Fruit fly (Drosophila melanogaster): ENCODE results near the gene BBS5.

The BBS5 gene

dm6 chr3R:4813172-4813716 lies 2.9 kb upstream of the BBS5 start (continued):
- peak; percentile 73; the same call in 3 of the 4 replicates for TF ChIP-seq Gug (GFP tag; IDR thresholded peaks at IDR 0.05)
- peak; percentile 66 for TF ChIP-seq CG17361 (GFP tag; IDR thresholded peaks at IDR 0.05)
- TF ChIP-seq shn (GFP tag; optimal IDR thresholded peaks at IDR 0.05) = peak; percentile 13
- no peak for TF ChIP-seq lov (optimal IDR thresholded peaks at IDR 0.05)
- peak; percentile 69; the same call in 1 of the 3 replicates for TF ChIP-seq lov (GFP tag; IDR thresholded peaks at IDR 0.05)
- peak; percentile 71 for TF ChIP-seq phol (tag; optimal IDR thresholded peaks at IDR 0.05)
- TF ChIP-seq vfl (GFP tag; optimal IDR thresholded peaks at IDR 0.05) = no peak
- peak; percentile 68 for TF ChIP-seq unpg (GFP tag; optimal IDR thresholded peaks at IDR 0.05)
- TF ChIP-seq CG4730 (GFP tag; IDR thresholded peaks at IDR 0.05) = no peak
- TF ChIP-seq CG6654 (GFP tag; optimal IDR thresholded peaks at IDR 0.05) = no peak
- peak; percentile 69 for TF ChIP-seq sob (GFP tag; IDR thresholded peaks at IDR 0.05)
- peak; percentile 55 for TF ChIP-seq Hr3 (GFP tag; optimal IDR thresholded peaks at IDR 0.05)
- TF ChIP-seq her (GFP tag; optimal IDR thresholded peaks at IDR 0.05) = peak; percentile 40
- TF ChIP-seq CG30403 (GFP tag; optimal IDR thresholded peaks at IDR 0.05) = peak; percentile 34
- peak; percentile 37; the same call in 1 of the 2 replicates for TF ChIP-seq CG14441 (GFP tag; IDR thresholded peaks at IDR 0.05)
- TF ChIP-seq CG6272 (GFP tag; IDR thresholded peaks at IDR 0.05) = peak; percentile 69; the same call in 1 of the 2 replicates
- no peak for TF ChIP-seq CG5953 (GFP tag; IDR thresholded peaks at IDR 0.05)
- TF ChIP-seq Hmx (GFP tag; optimal IDR thresholded peaks at IDR 0.05) = no peak
- TF ChIP-seq mld (GFP tag; IDR thresholded peaks at IDR 0.05; ENCODE audit: partially characterized antibody) = peak; percentile 7; the same call in 1 of the 3 replicates
- no peak for TF ChIP-seq CG8765 (GFP tag; IDR thresholded peaks at IDR 0.05)
- TF ChIP-seq CG2199 (GFP tag; IDR thresholded peaks at IDR 0.05) = 0 out of 3 replicates have a peak, but pooled peaks have one; percentile 37
- TF ChIP-seq CG8924 (tag; optimal IDR thresholded peaks at IDR 0.05) = peak; percentile 67
- peak; percentile 67; the same call in 2 of the 3 replicates for TF ChIP-seq ken (GFP tag; IDR thresholded peaks at IDR 0.05)
- TF ChIP-seq CG31224 (GFP tag; IDR thresholded peaks at IDR 0.05) = peak; percentile 37; the same call in 1 of the 2 replicates
- 0 out of 2 replicates have a peak, but pooled peaks have one; percentile 5 for TF ChIP-seq Drgx (GFP tag; IDR thresholded peaks at IDR 0.05)
- peak; percentile 51; the same call in 1 of the 2 replicates for TF ChIP-seq GATAe (GFP tag; conservative IDR thresholded peaks at IDR 0.05)
- TF ChIP-seq CG5245 (GFP tag; optimal IDR thresholded peaks at IDR 0.05) = peak; percentile 7
- TF ChIP-seq CG11723 (GFP tag; optimal IDR thresholded peaks at IDR 0.05) = peak; percentile 54
- peak; percentile 36; the same call in 1 of the 2 replicates for TF ChIP-seq CG43689 (GFP tag; IDR thresholded peaks at IDR 0.05)
- peak; percentile 68 for TF ChIP-seq CG18262 (tag; optimal IDR thresholded peaks at IDR 0.05)
- peak; percentile 62 for TF ChIP-seq nmo (GFP tag; optimal IDR thresholded peaks at IDR 0.05)
- TF ChIP-seq Usf (GFP tag; optimal IDR thresholded peaks at IDR 0.05) = peak; percentile 8
- peak; percentile 64 for TF ChIP-seq CG6689 (GFP tag; IDR thresholded peaks at IDR 0.05)
- TF ChIP-seq CG10654 (GFP tag; optimal IDR thresholded peaks at IDR 0.05) = peak; percentile 26
- TF ChIP-seq CG10543 (GFP tag; optimal IDR thresholded peaks at IDR 0.05) = peak; percentile 76
- no peak for TF ChIP-seq Jarid2 (GFP tag; optimal IDR thresholded peaks at IDR 0.05)
- peak; percentile 44 for TF ChIP-seq run (tag; optimal IDR thresholded peaks at IDR 0.05)
- TF ChIP-seq CG14710 (tag; optimal IDR thresholded peaks at IDR 0.05) = peak; percentile 86
- TF ChIP-seq Mad (GFP tag; optimal IDR thresholded peaks at IDR 0.05) = no peak
- TF ChIP-seq crc (GFP tag; optimal IDR thresholded peaks at IDR 0.05) = no peak
- TF ChIP-seq CG11093 (GFP tag; IDR thresholded peaks at IDR 0.05) = peak; percentile 47; the same call in 1 of the 3 replicates
- peak; percentile 5 for TF ChIP-seq NK7.1 (GFP tag; optimal IDR thresholded peaks at IDR 0.05)
- peak; percentile 61 for TF ChIP-seq pros (GFP tag; optimal IDR thresholded peaks at IDR 0.05)
- no peak for TF ChIP-seq aop (GFP tag; IDR thresholded peaks at IDR 0.05)
- peak; percentile 32; the same call in 1 of the 2 replicates for TF ChIP-seq CG2129 (GFP tag; IDR thresholded peaks at IDR 0.05; ENCODE audit: partially characterized antibody)
- peak; percentile 68 for TF ChIP-seq salm (tag; optimal IDR thresholded peaks at IDR 0.05)
- TF ChIP-seq CG16779 (GFP tag; IDR thresholded peaks at IDR 0.05) = 0 out of 2 replicates have a peak, but pooled peaks have one; percentile 5
- TF ChIP-seq Camta (GFP tag; optimal IDR thresholded peaks at IDR 0.05) = peak; percentile 31
- TF ChIP-seq Hey (tag; optimal IDR thresholded peaks at IDR 0.05) = no peak
- peak; percentile 75 for TF ChIP-seq PHDP (tag; optimal IDR thresholded peaks at IDR 0.05)
